Worm (Caenorhabditis elegans): ENCODE results near the gene F59G1.8.

The F59G1.8 gene

DNA sequence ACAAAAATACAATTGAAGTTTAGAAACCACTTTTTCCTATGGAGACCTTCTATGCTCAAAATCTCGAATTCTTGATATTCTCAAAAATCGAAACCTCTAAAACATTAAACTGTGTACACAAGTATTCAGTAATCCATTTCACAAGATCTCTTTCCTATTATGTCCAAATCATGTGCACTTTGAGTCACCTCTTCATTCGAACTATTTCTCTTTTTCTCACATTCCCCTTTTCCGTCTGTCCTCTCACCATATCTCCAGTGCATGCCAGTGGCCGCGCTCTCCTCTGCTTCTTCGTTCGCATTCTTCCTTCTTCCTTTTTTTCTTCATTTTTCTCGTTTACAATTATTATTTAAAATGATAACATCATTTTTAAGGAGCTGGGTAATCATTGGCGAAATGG is 36.2 kb downstream of the F59G1.8 start, which contains the start of gene F28B12.1:
Gene F28B12.1 (plus strand): TSS at position 335 of the 400 bp plus-strand sequence.
- no peak for TF ChIP-seq lsy-2 (tag; optimal IDR thresholded peaks at IDR 0.05)
- no peak for TF ChIP-seq drap-1 (GFP tag; optimal IDR thresholded peaks at IDR 0.05)

- no peak for TF ChIP-seq tbx-8 (GFP tag; optimal IDR thresholded peaks at IDR 0.05)
- no peak for TF ChIP-seq lin-13 (tag; optimal IDR thresholded peaks at IDR 0.05)
- TF ChIP-seq ceh-83 (GFP tag; optimal IDR thresholded peaks at IDR 0.05): no peak
- no peak for TF ChIP-seq hlh-1 (tag; optimal IDR thresholded peaks at IDR 0.05)
- TF ChIP-seq unc-39 (tag; optimal IDR thresholded peaks at IDR 0.05): no peak
- no peak for TF ChIP-seq unc-120 (tag; optimal IDR thresholded peaks at IDR 0.05; ENCODE audit: poor library complexity, severe bottlenecking)
- no peak for TF ChIP-seq zip-8 (tag; optimal IDR thresholded peaks at IDR 0.05)
- TF ChIP-seq mls-2 (tag; optimal IDR thresholded peaks at IDR 0.05): no peak
Observed at ce11 chrII:5944268-5944667, 37.9 kb downstream of the F59G1.8 start, which contains the start of gene B0034.2. Gene B0034.2, minus strand, starts transcription at chrII:5944368.

DNA sequence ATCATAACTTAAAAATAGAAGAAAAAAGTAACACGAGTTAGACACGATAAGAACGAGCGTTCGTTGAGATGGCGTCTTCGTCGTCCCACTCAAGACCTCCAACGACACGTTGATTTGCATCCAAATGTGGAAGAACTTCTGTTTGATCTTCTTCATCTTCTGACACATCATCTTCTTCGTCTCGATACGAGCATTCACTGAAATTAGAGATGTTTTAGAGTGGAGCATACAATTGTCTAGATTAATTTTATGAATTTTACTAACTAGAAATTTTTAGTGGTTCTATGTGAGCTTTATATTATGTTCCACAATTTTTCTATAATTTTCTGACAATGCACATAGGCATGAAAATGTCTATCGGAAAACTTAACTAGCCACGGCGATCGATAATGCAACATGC is 39.5 kb downstream of the F59G1.8 start:
- no peak for TF ChIP-seq lsy-2 (tag; optimal IDR thresholded peaks at IDR 0.05)
- TF ChIP-seq bed-3 (GFP tag; optimal IDR thresholded peaks at IDR 0.05): no peak
- no peak for TF ChIP-seq mep-1 (tag; optimal IDR thresholded peaks at IDR 0.05)
- TF ChIP-seq hlh-1 (tag; optimal IDR thresholded peaks at IDR 0.05): no peak
- TF ChIP-seq tbx-8 (GFP tag; optimal IDR thresholded peaks at IDR 0.05): no peak
- no peak for TF ChIP-seq nhr-28 (tag; optimal IDR thresholded peaks at IDR 0.05)
- TF ChIP-seq sptf-1 (tag; optimal IDR thresholded peaks at IDR 0.05): no peak
- TF ChIP-seq flh-1 (GFP tag; optimal IDR thresholded peaks at IDR 0.05): no peak
- TF ChIP-seq snpc-4 (tag; optimal IDR thresholded peaks at IDR 0.05): no peak
- no peak for TF ChIP-seq unc-62 (GFP tag; optimal IDR thresholded peaks at IDR 0.05)
- no peak for TF ChIP-seq nhr-2 (tag; optimal IDR thresholded peaks at IDR 0.05)
- no peak for TF ChIP-seq sem-2 (GFP tag; optimal IDR thresholded peaks at IDR 0.05)
- TF ChIP-seq cnd-1 (tag; optimal IDR thresholded peaks at IDR 0.05): no peak
- no peak for TF ChIP-seq blmp-1 (tag; optimal IDR thresholded peaks at IDR 0.05)
- TF ChIP-seq unc-39 (tag; optimal IDR thresholded peaks at IDR 0.05): no peak
- TF ChIP-seq nhr-237 (tag; optimal IDR thresholded peaks at IDR 0.05): no peak
- TF ChIP-seq lin-13 (tag; optimal IDR thresholded peaks at IDR 0.05): no peak
- no peak for TF ChIP-seq ceh-43 (GFP tag; optimal IDR thresholded peaks at IDR 0.05)

- TF ChIP-seq nhr-237 (tag; optimal IDR thresholded peaks at IDR 0.05) (no peak), ztf-11 (tag; optimal IDR thresholded peaks at IDR 0.05) (no peak), bed-3 (GFP tag; optimal IDR thresholded peaks at IDR 0.05) (no peak), unc-120 (tag; optimal IDR thresholded peaks at IDR 0.05; ENCODE audit: poor library complexity, severe bottlenecking) (no peak), ces-1 (GFP tag; optimal IDR thresholded peaks at IDR 0.05) (no peak), sem-2 (GFP tag; optimal IDR thresholded peaks at IDR 0.05) (no peak), elt-1 (tag; optimal IDR thresholded peaks at IDR 0.05; ENCODE audit: borderline replicate concordance, insufficient read depth) (no peak), nhr-2 (tag; optimal IDR thresholded peaks at IDR 0.05) (no peak), drap-1 (GFP tag; optimal IDR thresholded peaks at IDR 0.05) (no peak), nhr-76 (tag; optimal IDR thresholded peaks at IDR 0.05) (no peak), zip-8 (tag; optimal IDR thresholded peaks at IDR 0.05) (no peak), unc-62 (GFP tag; optimal IDR thresholded peaks at IDR 0.05) (no peak), mep-1 (tag; optimal IDR thresholded peaks at IDR 0.05) (no peak), ham-2 (GFP tag; optimal IDR thresholded peaks at IDR 0.05) (no peak), hlh-1 (tag; optimal IDR thresholded peaks at IDR 0.05) (no peak), snpc-4 (tag; optimal IDR thresholded peaks at IDR 0.05) (no peak), elt-3 (tag; optimal IDR thresholded peaks at IDR 0.05) (no peak)
Observed at ce11 chrII:5946438-5946837, 40.1 kb downstream of the F59G1.8 start.

DNA sequence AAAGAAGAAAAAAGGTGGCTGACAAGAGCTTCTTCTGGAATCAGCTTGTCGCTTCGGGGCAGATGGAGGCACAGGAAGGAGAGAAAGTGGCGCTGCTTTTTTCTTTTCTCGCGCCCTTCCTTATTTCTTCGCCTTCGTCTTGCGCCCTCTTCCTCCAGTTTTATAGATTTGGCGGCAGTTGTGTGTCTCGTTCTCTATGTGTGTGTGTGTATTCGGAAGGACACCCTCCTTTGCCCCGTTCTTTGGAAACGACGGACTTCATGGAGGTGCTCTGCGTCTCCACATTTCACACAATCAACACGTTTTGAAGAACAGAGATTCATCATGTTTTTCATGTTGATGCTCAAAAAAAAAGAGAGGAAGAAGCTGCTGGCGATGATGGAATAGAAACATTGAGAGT is 42.3 kb downstream of the F59G1.8 start:
- TF ChIP-seq zip-8 (tag; optimal IDR thresholded peaks at IDR 0.05) (no peak), lin-13 (tag; optimal IDR thresholded peaks at IDR 0.05) (no peak), lsy-2 (tag; optimal IDR thresholded peaks at IDR 0.05) (no peak), sem-2 (GFP tag; optimal IDR thresholded peaks at IDR 0.05) (no peak), drap-1 (GFP tag; optimal IDR thresholded peaks at IDR 0.05) (no peak), ham-2 (GFP tag; optimal IDR thresholded peaks at IDR 0.05) (no peak), nhr-237 (tag; optimal IDR thresholded peaks at IDR 0.05) (no peak), blmp-1 (tag; optimal IDR thresholded peaks at IDR 0.05) (no peak)

ce11 chrII:5950657-5951056 is 44.3 kb downstream of the F59G1.8 start:
- TF ChIP-seq ces-1 (GFP tag; optimal IDR thresholded peaks at IDR 0.05) (peak; percentile 79), lin-32 (GFP tag; optimal IDR thresholded peaks at IDR 0.05) (no peak)

All from whole organism, mixed stage, embryonic.